Worm (Caenorhabditis elegans) whole organism, L4/young adult: Measurements from ENCODE around the gene lys-2.

Source experiments
- W03F9.2 ChIP-seq: fragments of 150-350 bp; optimal IDR thresholded peaks from 2 replicates; lab custom pipeline; 2014; ENCODE audit warnings: missing biosample characterization, missing genetic modification characterization
- dao-5 ChIP-seq: sonication (generic microtip); optimal IDR thresholded peaks from 2 replicates; lab custom pipeline; 2016; ENCODE audit warnings: missing genotype, missing genetic modification characterization, moderate library complexity, missing compliant biosample characterization
- him-1 ChIP-seq: sonication (generic microtip); optimal IDR thresholded peaks from 2 replicates; lab custom pipeline; 2016; ENCODE audit warnings: missing genotype, missing genetic modification reagents, missing genetic modification characterization, missing compliant biosample characterization

DNA sequence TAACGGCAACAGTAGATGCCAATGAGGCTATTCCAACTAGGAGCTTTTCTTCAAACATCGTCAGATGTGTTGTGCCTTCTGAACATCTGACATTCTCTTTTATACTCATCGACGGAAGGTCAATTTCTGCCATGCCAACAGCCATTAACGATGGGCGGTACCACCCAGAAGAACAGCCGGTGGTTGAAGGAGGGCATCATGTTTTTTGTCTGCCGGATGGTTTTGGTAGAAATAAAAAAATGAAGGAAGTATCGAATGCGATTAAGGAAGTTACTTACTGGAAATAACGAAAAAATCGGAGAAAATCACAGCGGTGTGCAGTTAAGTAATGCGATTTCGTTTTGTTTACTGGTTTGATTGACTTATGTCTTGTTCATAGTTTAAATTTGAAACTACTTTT lies 13.3 kb upstream of the lys-2 start, which contains the start of gene col-150:
- no peak for TF ChIP-seq him-1
- TF ChIP-seq dao-5 (tag; lab: Kevin White, UChicago): no peak
- no peak for TF ChIP-seq W03F9.2 (tag; lab: Kevin White, UChicago)
